Worm (Caenorhabditis elegans): ENCODE data around the gene fzr-1.

ce11 chrII:9607137-9607536, 37.1 kb downstream of the fzr-1 start:
- TF ChIP-seq ztf-29 (GFP tag; IDR thresholded peaks at IDR 0.05) (no peak), flt-1 (GFP tag; IDR thresholded peaks at IDR 0.05) (no peak), cog-1 (tag; optimal IDR thresholded peaks at IDR 0.05) (no peak), ztf-23 (GFP tag; IDR thresholded peaks at IDR 0.05) (no peak)

Measured in whole organism, midembryonic.